Fruit fly (Drosophila melanogaster) whole organism, embryonic: ENCODE measurements around the gene Cap-D2.
A peak's percentile ranks its signal among the peaks of the same experiment; 100 is the strongest.

Source experiments
- Aef1 ChIP-seq: fragments of 200-800 bp; sonication (Bioruptor generic); IDR thresholded peaks from 3 replicates; pipeline ENCODE4 v1.3.6; 2022; ENCODE audit warnings: missing biosample characterization, missing genetic modification characterization
- Antp ChIP-seq: fragments of 200-800 bp; sonication (Bioruptor generic); optimal IDR thresholded peaks from 3 replicates; lab custom pipeline; 2016; ENCODE audit warnings: missing biosample characterization, missing genetic modification characterization
- Atf3 ChIP-seq: fragments of 200-800 bp; sonication (Bioruptor generic); optimal IDR thresholded peaks from 3 replicates; lab custom pipeline; 2016; ENCODE audit warnings: missing biosample characterization, missing genetic modification characterization
- B-H2 ChIP-seq: fragments of 200-800 bp; sonication (Bioruptor generic); optimal IDR thresholded peaks from 2 replicates; lab custom pipeline; 2018; ENCODE audit warnings: missing biosample characterization, mild to moderate bottlenecking, missing genetic modification characterization
- CG10462 ChIP-seq: fragments of 200-800 bp; sonication (Bioruptor generic); optimal IDR thresholded peaks from 2 replicates; lab custom pipeline; 2016; ENCODE audit warnings: missing biosample characterization, missing genetic modification characterization
- CG11695 ChIP-seq: fragments of 200-800 bp; sonication (Bioruptor generic); IDR thresholded peaks from 3 replicates; pipeline ENCODE4 v1.3.6; 2022; ENCODE audit warnings: missing biosample characterization, missing genetic modification characterization
- CG13424 ChIP-seq: fragments of 200-800 bp; sonication (Bioruptor generic); optimal IDR thresholded peaks from 2 replicates; lab custom pipeline; 2019; ENCODE audit warnings: missing biosample characterization, mild to moderate bottlenecking, missing genetic modification characterization, moderate library complexity
- CG13624 ChIP-seq: fragments of 200-800 bp; sonication (Bioruptor generic); optimal IDR thresholded peaks from 2 replicates; lab custom pipeline; 2016; ENCODE audit warnings: missing biosample characterization, missing genetic modification characterization
- CG17385 ChIP-seq: fragments of 200-800 bp; sonication (Bioruptor generic); optimal IDR thresholded peaks from 3 replicates; lab custom pipeline; 2018; ENCODE audit warnings: missing biosample characterization, mild to moderate bottlenecking, missing genetic modification characterization
- CG17568 ChIP-seq: fragments of 200-800 bp; sonication (Bioruptor generic); optimal IDR thresholded peaks from 2 replicates; lab custom pipeline; 2018; ENCODE audit warnings: missing biosample characterization, mild to moderate bottlenecking, missing genetic modification characterization, moderate library complexity
- CG17612 ChIP-seq: fragments of 200-800 bp; sonication (Bioruptor generic); IDR thresholded peaks from 2 replicates; pipeline ENCODE4 v1.3.6; 2022; ENCODE audit warnings: missing biosample characterization, missing genetic modification characterization
- CG17802 ChIP-seq: fragments of 200-800 bp; sonication (Bioruptor generic); optimal IDR thresholded peaks from 2 replicates; lab custom pipeline; 2018; ENCODE audit warnings: missing biosample characterization, mild to moderate bottlenecking, missing genetic modification characterization, moderate library complexity
- CG1832 ChIP-seq: fragments of 200-800 bp; sonication (Bioruptor generic); optimal IDR thresholded peaks from 2 replicates; lab custom pipeline; 2017; ENCODE audit warnings: missing biosample characterization, mild to moderate bottlenecking, missing genetic modification characterization, inconsistent platforms
- CG30020 ChIP-seq: fragments of 200-800 bp; optimal IDR thresholded peaks from 2 replicates; lab custom pipeline; 2019; ENCODE audit warnings: missing biosample characterization, mild to moderate bottlenecking, missing genetic modification characterization, moderate library complexity
- CG31365 ChIP-seq: fragments of 200-800 bp; sonication (Bioruptor generic); optimal IDR thresholded peaks from 2 replicates; lab custom pipeline; 2018; ENCODE audit warnings: missing biosample characterization, mild to moderate bottlenecking, missing genetic modification characterization
- CG3281 ChIP-seq: fragments of 200-800 bp; sonication (Bioruptor generic); optimal IDR thresholded peaks from 3 replicates; lab custom pipeline; 2017; ENCODE audit warnings: missing biosample characterization, mild to moderate bottlenecking, missing genetic modification characterization
- CG6254 ChIP-seq: fragments of 200-800 bp; sonication (Bioruptor generic); optimal IDR thresholded peaks from 3 replicates; lab custom pipeline; 2017; ENCODE audit warnings: mild to moderate bottlenecking, missing biosample characterization, missing genetic modification reagents, missing genetic modification characterization
- CG6765 ChIP-seq: fragments of 200-800 bp; sonication (Bioruptor generic); optimal IDR thresholded peaks from 3 replicates; lab custom pipeline; 2017; ENCODE audit warnings: missing biosample characterization, mild to moderate bottlenecking, missing genetic modification characterization
- CG7357 ChIP-seq: fragments of 200-800 bp; sonication (Bioruptor generic); IDR thresholded peaks from 3 replicates; pipeline ENCODE4 v1.3.6; 2022; ENCODE audit warnings: missing biosample characterization, missing genetic modification characterization
- D19A ChIP-seq: fragments of 200-800 bp; optimal IDR thresholded peaks from 3 replicates; lab custom pipeline; 2019; ENCODE audit warnings: missing biosample characterization, mild to moderate bottlenecking, missing genetic modification characterization, moderate library complexity
- ERR ChIP-seq: fragments of 200-800 bp; sonication (Bioruptor generic); optimal IDR thresholded peaks from 2 replicates; lab custom pipeline; 2016; ENCODE audit warnings: missing biosample characterization, missing genetic modification characterization
- Elba2 ChIP-seq: fragments of 200-800 bp; sonication (Bioruptor generic); optimal IDR thresholded peaks from 3 replicates; lab custom pipeline; 2016; ENCODE audit warnings: missing biosample characterization, missing genetic modification characterization
- Gsc ChIP-seq: fragments of 200-800 bp; sonication (Bioruptor generic); IDR thresholded peaks from 2 replicates; pipeline ENCODE4 v1.3.6; 2022; ENCODE audit warnings: missing biosample characterization, missing genetic modification characterization
- Hmx ChIP-seq: fragments of 200-800 bp; sonication (Bioruptor generic); optimal IDR thresholded peaks from 2 replicates; lab custom pipeline; 2016; ENCODE audit warnings: missing biosample characterization, missing genetic modification characterization
- NfI ChIP-seq: fragments of 200-800 bp; sonication (Bioruptor generic); optimal IDR thresholded peaks from 3 replicates; lab custom pipeline; 2018; ENCODE audit warnings: missing biosample characterization, mild to moderate bottlenecking, missing genetic modification characterization, moderate library complexity
- Stat92E ChIP-seq, 3 experiments: fragments of >200 bp in 2 of 3; fragments of 200-800 bp in 1 of 3; sonication (Bioruptor generic) in 1 of 3; optimal IDR thresholded peaks; 2 replicates each; lab custom pipeline; 2017 to 2019; ENCODE audit warnings: missing biosample characterization in 3 of 3, missing genetic modification characterization in 3 of 3, mild to moderate bottlenecking in 1 of 3, moderate library complexity in 1 of 3
- Taf1 ChIP-seq: fragments of 200-800 bp; sonication (Bioruptor generic); IDR thresholded peaks from 2 replicates; pipeline ENCODE4 v1.3.6; 2022; ENCODE audit warnings: missing biosample characterization, missing genetic modification characterization
- Tbp ChIP-seq: fragments of >200 bp; optimal IDR thresholded peaks from 2 replicates; lab custom pipeline; 2018; ENCODE audit warnings: missing biosample characterization, missing genetic modification characterization
- ase ChIP-seq: fragments of 200-800 bp; sonication (Bioruptor generic); IDR thresholded peaks from 3 replicates; pipeline ENCODE4 v1.3.6; 2022; ENCODE audit warnings: missing biosample characterization, missing genetic modification characterization
- crp ChIP-seq, 2 experiments: fragments of 200-800 bp; sonication (Bioruptor generic); optimal IDR thresholded peaks; 2 replicates in 1 of 2; 3 replicates in 1 of 2; lab custom pipeline; 2017; ENCODE audit warnings: missing biosample characterization in 2 of 2, missing genetic modification characterization in 2 of 2, mild to moderate bottlenecking in 1 of 2, moderate library complexity in 1 of 2
- ewg ChIP-seq: fragments of 200-800 bp; sonication (Bioruptor generic); optimal IDR thresholded peaks from 3 replicates; lab custom pipeline; 2017; ENCODE audit warnings: mild to moderate bottlenecking, missing biosample characterization, missing genetic modification reagents, missing genetic modification characterization
- ftz-f1 ChIP-seq: fragments of 200-800 bp; sonication (Bioruptor generic); optimal IDR thresholded peaks from 2 replicates; lab custom pipeline; 2016; ENCODE audit warnings: missing biosample characterization, missing genetic modification characterization
- fu2 ChIP-seq: fragments of 200-800 bp; sonication (Bioruptor generic); optimal IDR thresholded peaks from 2 replicates; lab custom pipeline; 2016; ENCODE audit warnings: missing biosample characterization, missing genetic modification characterization
- grau ChIP-seq: fragments of 200-800 bp; optimal IDR thresholded peaks from 3 replicates; lab custom pipeline; 2019; ENCODE audit warnings: missing biosample characterization, mild to moderate bottlenecking, missing genetic modification characterization, moderate library complexity
- h ChIP-seq: fragments of >200 bp; optimal IDR thresholded peaks from 2 replicates; lab custom pipeline; 2017
- lola ChIP-seq, 3 experiments: fragments of >200 bp in 2 of 3; fragments of 200-800 bp in 1 of 3; sonication (Bioruptor generic) in 1 of 3; optimal IDR thresholded peaks; 2 replicates each; lab custom pipeline; 2017 to 2019; ENCODE audit warnings: missing biosample characterization in 3 of 3, missing genetic modification characterization in 3 of 3, mild to moderate bottlenecking in 1 of 3, moderate library complexity in 1 of 3
- lov ChIP-seq, 2 experiments: fragments of 200-800 bp in 1 of 2; fragments of >200 bp in 1 of 2; sonication (Bioruptor generic) in 1 of 2; IDR thresholded peaks in 1 of 2; optimal IDR thresholded peaks in 1 of 2; 2 replicates in 1 of 2; 3 replicates in 1 of 2; pipeline versions ENCODE4 v1.3.6 to Lab custom; 2017 to 2022; ENCODE audit warnings: missing biosample characterization in 1 of 2, missing genetic modification characterization in 1 of 2
- maf-S ChIP-seq: fragments of 200-800 bp; sonication (Bioruptor generic); optimal IDR thresholded peaks from 2 replicates; lab custom pipeline; 2016; ENCODE audit warnings: missing biosample characterization, missing genetic modification characterization
- mam ChIP-seq: fragments of 200-800 bp; sonication (Bioruptor generic); optimal IDR thresholded peaks from 3 replicates; lab custom pipeline; 2016; ENCODE audit warnings: missing biosample characterization, missing genetic modification characterization
- mirr ChIP-seq: fragments of 200-800 bp; sonication (Bioruptor generic); optimal IDR thresholded peaks from 3 replicates; lab custom pipeline; 2018; ENCODE audit warnings: missing biosample characterization, mild to moderate bottlenecking, missing genetic modification characterization
- p53 ChIP-seq: fragments of 200-800 bp; sonication (Bioruptor generic); optimal IDR thresholded peaks from 2 replicates; lab custom pipeline; 2016; ENCODE audit warnings: missing biosample characterization, missing genetic modification characterization
- pita ChIP-seq: fragments of 200-800 bp; sonication (Bioruptor generic); optimal IDR thresholded peaks from 2 replicates; lab custom pipeline; 2017; ENCODE audit warnings: missing biosample characterization, mild to moderate bottlenecking, missing genetic modification characterization
- prd ChIP-seq, 3 experiments: fragments of >200 bp in 2 of 3; fragments of 200-800 bp in 1 of 3; sonication (Bioruptor generic) in 1 of 3; optimal IDR thresholded peaks in 2 of 3; IDR thresholded peaks in 1 of 3; 2 replicates in 2 of 3; 3 replicates in 1 of 3; pipeline versions ENCODE4 v1.3.6 to Lab custom; 2017 to 2022; ENCODE audit warnings: missing biosample characterization in 1 of 3, missing genetic modification characterization in 1 of 3
- ro ChIP-seq: fragments of 200-800 bp; sonication (Bioruptor generic); IDR thresholded peaks from 2 replicates; pipeline ENCODE4 v1.3.6; 2022; ENCODE audit warnings: missing biosample characterization, missing genetic modification characterization
- row ChIP-seq: fragments of 200-800 bp; sonication (Bioruptor generic); IDR thresholded peaks from 3 replicates; pipeline ENCODE4 v1.3.6; 2022; ENCODE audit warnings: missing biosample characterization, missing genetic modification characterization
- salm ChIP-seq: fragments of 200-800 bp; sonication (Bioruptor generic); optimal IDR thresholded peaks from 2 replicates; lab custom pipeline; 2018; ENCODE audit warnings: missing biosample characterization, mild to moderate bottlenecking, missing genetic modification characterization
- sens ChIP-seq: fragments of 200-800 bp; sonication (Bioruptor generic); peaks from one replicate; lab custom pipeline; 2016; ENCODE audit warnings: missing biosample characterization, missing genetic modification characterization
- unc-4 ChIP-seq: fragments of 200-800 bp; sonication (Bioruptor generic); IDR thresholded peaks from 2 replicates; pipeline ENCODE4 v1.3.6; 2022; ENCODE audit warnings: missing biosample characterization, missing genetic modification characterization; ENCODE audit not compliant: partially characterized antibody
- usp ChIP-seq: fragments of >200 bp; optimal IDR thresholded peaks from 2 replicates; lab custom pipeline; 2017; ENCODE audit warnings: missing biosample characterization, missing genetic modification characterization
- zen2 ChIP-seq: fragments of 200-800 bp; sonication (Bioruptor generic); IDR thresholded peaks from 3 replicates; pipeline ENCODE4 v1.3.6; 2022; ENCODE audit warnings: missing biosample characterization, missing genetic modification characterization; ENCODE audit not compliant: partially characterized antibody
- zfh1 ChIP-seq: fragments of 200-800 bp; sonication (Bioruptor generic); IDR thresholded peaks from 3 replicates; pipeline ENCODE4 v1.3.6; 2022; ENCODE audit warnings: missing biosample characterization, missing genetic modification characterization

The Cap-D2 gene

DNA sequence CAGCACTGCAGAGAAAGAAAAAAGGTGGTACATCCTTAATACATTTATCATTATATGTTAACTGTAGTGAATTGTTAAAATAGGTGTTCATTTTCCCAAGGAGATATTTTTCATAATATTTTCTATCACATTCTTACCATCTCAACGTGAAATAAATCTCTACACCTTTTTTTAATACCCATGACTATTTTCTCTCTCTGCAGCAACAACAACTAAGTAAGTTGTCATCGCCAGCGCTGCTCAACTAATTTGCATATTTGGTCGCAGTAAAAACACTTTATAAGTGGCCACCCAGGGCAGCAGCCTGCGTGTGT, 15.0 kb downstream of the Cap-D2 start (continued):
- no peak for TF ChIP-seq Taf1
- TF ChIP-seq CG6254 = no peak
- no peak for TF ChIP-seq zen2 (GFP tag; lab: Robert Waterston, UW)
- TF ChIP-seq mam = no peak
- no peak for TF ChIP-seq crp (GFP tag; optimal IDR thresholded peaks at IDR 0.05; lab: Kevin White, UChicago)
- no peak for TF ChIP-seq CG10462 (GFP tag; lab: Kevin White, UChicago)
- no peak for TF ChIP-seq ERR (GFP tag; lab: Kevin White, UChicago)
- peak; percentile 8 for TF ChIP-seq CG17568 (GFP tag; lab: Kevin White, UChicago)
- no peak for TF ChIP-seq D19A
- TF ChIP-seq B-H2 = no peak
- no peak for TF ChIP-seq usp
- TF ChIP-seq h (lab: Kevin White, UChicago) = no peak
- no peak for TF ChIP-seq ro
- no peak for TF ChIP-seq Stat92E (GFP tag; optimal IDR thresholded peaks at IDR 0.05; lab: Kevin White, UChicago)
- 0 out of 3 replicates have a peak, but pooled peaks have one; percentile 18 for TF ChIP-seq CG7357 (GFP tag; lab: Robert Waterston, UW)
- TF ChIP-seq sens = peak; percentile 95
- TF ChIP-seq CG30020 = no peak
- no peak for TF ChIP-seq CG31365 (tag; lab: Kevin White, UChicago)
- TF ChIP-seq ftz-f1 (GFP tag; lab: Kevin White, UChicago) = no peak
- TF ChIP-seq CG1832 = no peak
- no peak for TF ChIP-seq lov (optimal IDR thresholded peaks at IDR 0.05; lab: Kevin White, UChicago)
- TF ChIP-seq lov (GFP tag; IDR thresholded peaks at IDR 0.05; lab: Robert Waterston, UW) = no peak
- peak in 1 of 3 experiments; percentile 56 for TF ChIP-seq lola (GFP tag; optimal IDR thresholded peaks at IDR 0.05; lab: Kevin White, UChicago)
- TF ChIP-seq NfI = peak; percentile 7
- no peak for TF ChIP-seq CG3281 (GFP tag; lab: Kevin White, UChicago)
- peak; percentile 33; the same call in 1 of the 3 replicates for TF ChIP-seq zfh1 (GFP tag; lab: Robert Waterston, UW)
- peak; percentile 58 for TF ChIP-seq CG13424 (tag; lab: Kevin White, UChicago)
- TF ChIP-seq Gsc (GFP tag; lab: Robert Waterston, UW) = no peak
- peak; percentile 29; the same call in 1 of the 3 replicates for TF ChIP-seq Aef1 (GFP tag; lab: Robert Waterston, UW)
- no peak for TF ChIP-seq CG6765 (GFP tag; lab: Kevin White, UChicago)
- no peak for TF ChIP-seq Antp
- TF ChIP-seq salm (tag; lab: Kevin White, UChicago) = no peak
- no peak for TF ChIP-seq fu2 (GFP tag; lab: Kevin White, UChicago)
- no peak for TF ChIP-seq CG17802 (tag; lab: Kevin White, UChicago)
- TF ChIP-seq Tbp (GFP tag; lab: Kevin White, UChicago) = no peak
- TF ChIP-seq mirr = no peak
- no peak for TF ChIP-seq prd (optimal IDR thresholded peaks at IDR 0.05; lab: Kevin White, UChicago)
- TF ChIP-seq prd (GFP tag; IDR thresholded peaks at IDR 0.05; lab: Robert Waterston, UW) = peak; percentile 36; the same call in 1 of the 3 replicates
- no peak for TF ChIP-seq CG17385 (GFP tag; lab: Kevin White, UChicago)
- TF ChIP-seq maf-S = no peak
- TF ChIP-seq row (GFP tag; lab: Robert Waterston, UW) = peak; percentile 68
- TF ChIP-seq grau (tag; lab: Kevin White, UChicago) = peak; percentile 58
- TF ChIP-seq CG17612 = no peak
- no peak for TF ChIP-seq ase (GFP tag; lab: Robert Waterston, UW)
- TF ChIP-seq p53 (GFP tag; lab: Kevin White, UChicago) = no peak
- peak; percentile 26 for TF ChIP-seq CG13624 (GFP tag; lab: Kevin White, UChicago)
- no peak for TF ChIP-seq pita
- no peak for TF ChIP-seq unc-4
- TF ChIP-seq Hmx (GFP tag; lab: Kevin White, UChicago) = no peak
- TF ChIP-seq CG11695 = no peak
- no peak for TF ChIP-seq Elba2 (GFP tag; lab: Kevin White, UChicago)
- no peak for TF ChIP-seq ewg
- no peak for TF ChIP-seq Atf3 (GFP tag; lab: Kevin White, UChicago)
